Worm (Caenorhabditis elegans) whole organism, L4/young adult: Measurements from ENCODE around the gene Y41D4B.15.

Experiments used
- W03F9.2 ChIP-seq: fragments of 150-350 bp; optimal IDR thresholded peaks from 2 replicates; lab custom pipeline; 2014; ENCODE audit warnings: missing biosample characterization, missing genetic modification characterization
- dao-5 ChIP-seq: sonication (generic microtip); optimal IDR thresholded peaks from 2 replicates; lab custom pipeline; 2016; ENCODE audit warnings: missing genotype, missing genetic modification characterization, moderate library complexity, missing compliant biosample characterization
- him-1 ChIP-seq: sonication (generic microtip); optimal IDR thresholded peaks from 2 replicates; lab custom pipeline; 2016; ENCODE audit warnings: missing genotype, missing genetic modification reagents, missing genetic modification characterization, missing compliant biosample characterization

ce11 chrIV:1514415-1514814, 49.5 kb upstream of the Y41D4B.15 start:
- TF ChIP-seq him-1 (no peak), W03F9.2 (tag; lab: Kevin White, UChicago) (no peak), dao-5 (tag; lab: Kevin White, UChicago) (no peak)
